Worm (Caenorhabditis elegans) whole organism, L3 larva: ENCODE measurements around the gene cec-5.

ENCODE experiments used
- R02D3.7 ChIP-seq: fragments of 150-350 bp; optimal IDR thresholded peaks from 2 replicates; lab custom pipeline; 2014; ENCODE audit warnings: missing biosample characterization, missing genetic modification characterization
- ZK546.5 ChIP-seq: sonication (generic microtip); optimal IDR thresholded peaks from 2 replicates; lab custom pipeline; 2017; ENCODE audit warnings: missing biosample characterization, missing genetic modification characterization
- aly-2 ChIP-seq: fragments of 150-350 bp; optimal IDR thresholded peaks from 2 replicates; lab custom pipeline; 2014; ENCODE audit warnings: missing biosample characterization, missing genetic modification characterization
- ama-1 ChIP-seq: fragments of 150-350 bp; optimal IDR thresholded peaks from 2 replicates; lab custom pipeline; 2018
- ceh-16 ChIP-seq: sonication (generic microtip); optimal IDR thresholded peaks from 2 replicates; lab custom pipeline; 2017; ENCODE audit warnings: missing biosample characterization, missing genetic modification characterization
- ceh-28 ChIP-seq: fragments of 150-350 bp; optimal IDR thresholded peaks from 2 replicates; lab custom pipeline; 2014; ENCODE audit warnings: missing biosample characterization, missing genetic modification reagents, missing genetic modification characterization
- ceh-82 ChIP-seq: fragments of 150-350 bp; optimal IDR thresholded peaks from 2 replicates; lab custom pipeline; 2014; ENCODE audit warnings: missing biosample characterization, missing genetic modification characterization
- ceh-9 ChIP-seq: sonication (generic microtip); optimal IDR thresholded peaks from 2 replicates; lab custom pipeline; 2018; ENCODE audit warnings: missing biosample characterization, missing genetic modification characterization
- daf-12 ChIP-seq: fragments of 150-350 bp; optimal IDR thresholded peaks from 2 replicates; lab custom pipeline; 2014; ENCODE audit warnings: missing biosample characterization, missing genetic modification reagents, missing genetic modification characterization
- egl-27 ChIP-seq: sonication (generic microtip); optimal IDR thresholded peaks from 4 replicates; lab custom pipeline; 2017; ENCODE audit warnings: missing biosample characterization, missing genetic modification reagents, missing genetic modification characterization
- egl-5 ChIP-seq: fragments of 150-350 bp; optimal IDR thresholded peaks from 2 replicates; lab custom pipeline; 2017; ENCODE audit warnings: missing biosample characterization, missing genetic modification reagents, missing genetic modification characterization, inconsistent platforms
- elt-1 ChIP-seq: fragments of 150-350 bp; optimal IDR thresholded peaks from 2 replicates; lab custom pipeline; 2014; ENCODE audit warnings: missing biosample characterization, missing genetic modification characterization
- elt-2 ChIP-seq: sonication (generic microtip); optimal IDR thresholded peaks from 2 replicates; lab custom pipeline; 2016; ENCODE audit warnings: missing genetic modification reagents, mild to moderate bottlenecking, missing genetic modification characterization, missing compliant biosample characterization
- elt-3 ChIP-seq, 3 experiments: fragments of 150-350 bp in 1 of 3; sonication (generic microtip) in 2 of 3; optimal IDR thresholded peaks; 2 replicates in 2 of 3; 4 replicates in 1 of 3; lab custom pipeline; 2014 to 2017; ENCODE audit warnings: missing biosample characterization in 3 of 3, missing genetic modification characterization in 3 of 3
- eor-1 ChIP-seq, 2 experiments: fragments of 150-350 bp; optimal IDR thresholded peaks; 2 replicates each; lab custom pipeline; 2014 to 2018; ENCODE audit warnings: missing biosample characterization in 2 of 2, missing genetic modification characterization in 2 of 2
- fkh-10 ChIP-seq: sonication (generic microtip); optimal IDR thresholded peaks from 2 replicates; lab custom pipeline; 2017; ENCODE audit warnings: missing biosample characterization, missing genetic modification reagents, missing genetic modification characterization
- fkh-2 ChIP-seq: fragments of 150-350 bp; optimal IDR thresholded peaks from 2 replicates; lab custom pipeline; 2014; ENCODE audit warnings: missing biosample characterization, missing genetic modification reagents, missing genetic modification characterization
- fos-1 ChIP-seq: fragments of 150-350 bp; optimal IDR thresholded peaks from 2 replicates; lab custom pipeline; 2014; ENCODE audit warnings: missing biosample characterization, missing genetic modification characterization
- hmg-11 ChIP-seq: sonication (generic microtip); optimal IDR thresholded peaks from 2 replicates; lab custom pipeline; 2016; ENCODE audit warnings: missing genetic modification characterization, missing compliant biosample characterization
- jun-1 ChIP-seq: fragments of 150-350 bp; optimal IDR thresholded peaks from 2 replicates; lab custom pipeline; 2014; ENCODE audit warnings: missing biosample characterization, missing genetic modification reagents, missing genetic modification characterization
- lin-15B ChIP-seq: fragments of 150-350 bp; optimal IDR thresholded peaks from 2 replicates; lab custom pipeline; 2014; ENCODE audit warnings: missing biosample characterization, missing genetic modification characterization
- lin-39 ChIP-seq: fragments of 150-350 bp; optimal IDR thresholded peaks from 2 replicates; lab custom pipeline; 2018; ENCODE audit warnings: missing biosample characterization, missing genetic modification reagents, missing genetic modification characterization
- lsy-12 ChIP-seq: sonication (generic microtip); optimal IDR thresholded peaks from 2 replicates; lab custom pipeline; 2016; ENCODE audit warnings: mild to moderate bottlenecking, missing genetic modification characterization, missing compliant biosample characterization
- mdl-1 ChIP-seq: fragments of 150-350 bp; optimal IDR thresholded peaks from 2 replicates; lab custom pipeline; 2014; ENCODE audit warnings: missing biosample characterization, missing genetic modification characterization
- mml-1 ChIP-seq: fragments of 150-350 bp; sonication (generic microtip); optimal IDR thresholded peaks from 3 replicates; lab custom pipeline; 2014; ENCODE audit warnings: missing biosample characterization, missing genetic modification characterization
- nfya-1 ChIP-seq: sonication (generic microtip); optimal IDR thresholded peaks from 2 replicates; lab custom pipeline; 2017; ENCODE audit warnings: missing genetic modification characterization, mild to moderate bottlenecking, missing compliant biosample characterization, antibody characterized with exemption, moderate library complexity; ENCODE audit not compliant: insufficient read depth
- nhr-11 ChIP-seq: fragments of 150-350 bp; optimal IDR thresholded peaks from 2 replicates; lab custom pipeline; 2014; ENCODE audit warnings: missing biosample characterization, missing genetic modification characterization
- nhr-12 ChIP-seq: fragments of 150-350 bp; optimal IDR thresholded peaks from 2 replicates; lab custom pipeline; 2014; ENCODE audit warnings: missing biosample characterization, missing genetic modification characterization
- nhr-23 ChIP-seq: fragments of 150-350 bp; optimal IDR thresholded peaks from 2 replicates; lab custom pipeline; 2014; ENCODE audit warnings: missing biosample characterization, missing genetic modification reagents, missing genetic modification characterization
- nhr-237 ChIP-seq: fragments of 150-350 bp; optimal IDR thresholded peaks from 2 replicates; lab custom pipeline; 2014; ENCODE audit warnings: missing biosample characterization, missing genetic modification characterization
- nhr-25 ChIP-seq: sonication (generic microtip); optimal IDR thresholded peaks from 2 replicates; lab custom pipeline; 2017; ENCODE audit warnings: missing biosample characterization, missing genetic modification characterization
- nhr-28 ChIP-seq: fragments of 150-350 bp; optimal IDR thresholded peaks from 2 replicates; lab custom pipeline; 2014; ENCODE audit warnings: missing biosample characterization, missing genetic modification characterization
- nhr-43 ChIP-seq: sonication (generic microtip); optimal IDR thresholded peaks from 2 replicates; lab custom pipeline; 2016; ENCODE audit warnings: mild to moderate bottlenecking, missing genetic modification characterization, missing compliant biosample characterization; ENCODE audit not compliant: poor library complexity, severe bottlenecking
- nhr-67 ChIP-seq: fragments of 150-350 bp; optimal IDR thresholded peaks from 2 replicates; lab custom pipeline; 2014; ENCODE audit warnings: missing biosample characterization, missing genetic modification characterization
- nhr-76 ChIP-seq: fragments of 150-350 bp; sonication (generic microtip); optimal IDR thresholded peaks from 5 replicates; lab custom pipeline; 2014; ENCODE audit warnings: missing biosample characterization, missing genetic modification characterization
- nhr-77 ChIP-seq: fragments of 150-350 bp; optimal IDR thresholded peaks from 2 replicates; lab custom pipeline; 2014; ENCODE audit warnings: missing biosample characterization, missing genetic modification characterization
- pha-4 ChIP-seq: fragments of 150-350 bp; optimal IDR thresholded peaks from 2 replicates; lab custom pipeline; 2014; ENCODE audit warnings: missing biosample characterization, missing genetic modification reagents, missing genetic modification characterization
- pqm-1 ChIP-seq: fragments of 150-350 bp; optimal IDR thresholded peaks from 2 replicates; lab custom pipeline; 2017; ENCODE audit warnings: missing biosample characterization, missing genetic modification characterization, inconsistent platforms
- sea-2 ChIP-seq: fragments of 150-350 bp; sonication (generic microtip); optimal IDR thresholded peaks from 4 replicates; lab custom pipeline; 2014; ENCODE audit warnings: missing biosample characterization, missing genetic modification reagents, missing genetic modification characterization
- skn-1 ChIP-seq: fragments of 150-350 bp; optimal IDR thresholded peaks from 2 replicates; lab custom pipeline; 2014; ENCODE audit warnings: missing biosample characterization, missing genetic modification characterization
- snpc-4 ChIP-seq: fragments of 150-350 bp; optimal IDR thresholded peaks from 2 replicates; lab custom pipeline; 2014; ENCODE audit warnings: missing biosample characterization, missing genetic modification characterization
- tbx-2 ChIP-seq: sonication (generic microtip); optimal IDR thresholded peaks from 2 replicates; lab custom pipeline; 2016; ENCODE audit warnings: mild to moderate bottlenecking, missing genetic modification characterization, missing compliant biosample characterization
- unc-39 ChIP-seq: sonication (generic microtip); optimal IDR thresholded peaks from 4 replicates; lab custom pipeline; 2017; ENCODE audit warnings: missing biosample characterization, missing genetic modification characterization
- unc-62 ChIP-seq: fragments of 150-350 bp; sonication (generic microtip); optimal IDR thresholded peaks from 4 replicates; lab custom pipeline; 2014; ENCODE audit warnings: missing biosample characterization, missing genetic modification reagents, missing genetic modification characterization
- zag-1 ChIP-seq: fragments of 150-350 bp; optimal IDR thresholded peaks from 2 replicates; lab custom pipeline; 2014; ENCODE audit warnings: missing biosample characterization, missing genetic modification characterization
- ztf-11 ChIP-seq: fragments of 150-350 bp; optimal IDR thresholded peaks from 2 replicates; lab custom pipeline; 2014; ENCODE audit warnings: missing biosample characterization, missing genetic modification characterization
- ztf-4 ChIP-seq: fragments of 150-350 bp; optimal IDR thresholded peaks from 2 replicates; lab custom pipeline; 2014; ENCODE audit warnings: missing biosample characterization, missing genetic modification characterization

Gene cec-5

DNA sequence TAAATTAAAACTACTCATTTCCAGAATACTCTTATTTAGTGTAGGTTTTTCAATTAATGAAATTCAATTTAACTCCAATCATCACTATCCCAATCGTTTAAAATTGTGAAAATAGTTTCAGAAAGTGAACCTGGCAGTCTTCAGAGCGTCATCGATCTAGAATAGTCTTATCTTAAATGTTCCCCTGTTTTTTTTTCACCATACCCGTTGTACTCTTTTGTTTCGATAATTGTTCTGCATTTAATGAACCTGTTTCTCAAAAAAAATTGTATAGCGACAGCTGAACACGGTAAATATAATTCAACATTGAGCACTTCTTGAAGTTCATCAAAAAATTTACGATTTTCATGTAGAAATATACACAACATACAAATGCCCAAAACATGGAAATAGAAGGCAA lies 28.7 kb downstream of the cec-5 start:
- TF ChIP-seq elt-2 = peak; percentile 9
- TF ChIP-seq nhr-43 (tag; lab: Kevin White, UChicago) = peak; percentile 38
- TF ChIP-seq hmg-11 = no peak

DNA sequence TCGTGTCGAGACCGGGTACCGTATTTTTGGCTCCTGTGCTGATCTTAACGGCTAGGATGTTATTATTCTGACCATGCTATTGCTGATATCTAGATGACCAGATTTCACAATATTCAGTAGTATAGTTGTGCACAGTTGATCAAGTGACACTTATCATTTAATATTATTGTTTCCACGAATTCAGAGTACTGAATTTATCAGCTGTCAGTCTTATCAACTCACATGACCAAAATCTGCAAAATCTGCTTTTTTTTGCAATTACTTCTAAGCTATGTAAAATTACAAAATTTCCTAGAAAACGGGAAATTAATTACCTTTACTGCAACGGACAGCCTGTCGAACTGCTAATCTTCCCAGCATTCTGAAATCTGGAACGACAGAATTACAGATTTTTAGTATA lies 29.5 kb downstream of the cec-5 start, which contains the start of gene pam-1:
TSS of gene pam-1 (minus strand) at position 368 of the 400 bp plus-strand sequence.
- TF ChIP-seq pha-4 (tag; lab: Kevin White, UChicago) = no peak
- peak; percentile 45 for TF ChIP-seq pqm-1 (tag; lab: Kevin White, UChicago)
- TF ChIP-seq, all 47 proteins: peak for 1

DNA sequence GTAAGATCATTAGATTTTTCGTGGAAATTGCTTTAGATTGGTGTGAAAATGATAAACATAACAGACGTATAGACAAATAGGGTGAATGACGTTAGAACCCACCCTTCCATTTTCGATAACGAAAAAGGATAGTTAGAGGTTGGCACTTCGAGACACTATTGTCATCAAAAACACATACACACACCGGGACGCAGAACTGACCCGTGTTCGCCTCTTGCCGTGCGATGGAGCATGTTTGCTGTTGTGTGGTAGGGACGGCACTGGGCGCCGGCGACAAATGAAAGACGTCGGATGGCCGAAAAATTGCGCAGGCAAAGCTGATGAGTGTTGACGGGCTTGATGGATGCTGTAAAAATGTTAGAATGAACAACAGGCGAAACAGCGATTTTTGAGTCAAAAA lies 30.1 kb downstream of the cec-5 start:
- TF ChIP-seq egl-27 = peak; percentile 47
- no peak for TF ChIP-seq nhr-11 (tag; lab: Kevin White, UChicago)
- no peak for TF ChIP-seq nhr-28 (tag; lab: Kevin White, UChicago)
- TF ChIP-seq sea-2 = no peak
- no peak for TF ChIP-seq zag-1 (tag; lab: Kevin White, UChicago)
- TF ChIP-seq fos-1 (tag; lab: Kevin White, UChicago) = no peak
- no peak for TF ChIP-seq R02D3.7 (tag; lab: Kevin White, UChicago)
- no peak for TF ChIP-seq jun-1 (tag; lab: Kevin White, UChicago)
- no peak for TF ChIP-seq eor-1 (tag; optimal IDR thresholded peaks at IDR 0.05; lab: Kevin White, UChicago)
- TF ChIP-seq nhr-237 (tag; lab: Kevin White, UChicago) = no peak
- no peak for TF ChIP-seq unc-39 (tag; lab: Kevin White, UChicago)
- TF ChIP-seq nhr-25 (tag; lab: Kevin White, UChicago) = no peak
- TF ChIP-seq lsy-12 (tag; lab: Kevin White, UChicago) = no peak
- no peak for TF ChIP-seq ceh-16 (tag; lab: Kevin White, UChicago)
- TF ChIP-seq mdl-1 (tag; lab: Kevin White, UChicago) = no peak
- TF ChIP-seq hmg-11 = no peak
- no peak for TF ChIP-seq elt-1 (tag; lab: Kevin White, UChicago)
- peak; percentile 54 for TF ChIP-seq lin-39 (tag; lab: Kevin White, UChicago)
- TF ChIP-seq unc-62 (GFP tag; lab: Kevin White, UChicago) = no peak
- TF ChIP-seq elt-3 (tag; optimal IDR thresholded peaks at IDR 0.05; lab: Kevin White, UChicago) = no peak
- TF ChIP-seq ama-1 (lab: Kevin White, UChicago) = no peak
- TF ChIP-seq mml-1 (tag; lab: Kevin White, UChicago) = no peak
- no peak for TF ChIP-seq fkh-2 (tag; lab: Kevin White, UChicago)
- no peak for TF ChIP-seq daf-12 (tag; lab: Kevin White, UChicago)
- no peak for TF ChIP-seq snpc-4 (tag; lab: Kevin White, UChicago)
- peak; percentile 70 for TF ChIP-seq elt-2
- TF ChIP-seq nhr-12 (tag; lab: Kevin White, UChicago) = no peak
- TF ChIP-seq pha-4 (tag; lab: Kevin White, UChicago) = peak; percentile 54
- TF ChIP-seq nhr-77 (tag; lab: Kevin White, UChicago) = no peak
- no peak for TF ChIP-seq ceh-9 (tag; lab: Kevin White, UChicago)
- TF ChIP-seq nfya-1 (tag; lab: Kevin White, UChicago) = peak; percentile 57
- TF ChIP-seq aly-2 (tag; lab: Kevin White, UChicago) = no peak
- peak; percentile 27 for TF ChIP-seq nhr-23
- TF ChIP-seq ztf-4 (tag; lab: Kevin White, UChicago) = no peak
- peak; percentile 66 for TF ChIP-seq lin-15B (tag; lab: Kevin White, UChicago)
- no peak for TF ChIP-seq ceh-28 (tag; lab: Kevin White, UChicago)
- TF ChIP-seq nhr-76 (tag; lab: Kevin White, UChicago) = no peak
- peak; percentile 68 for TF ChIP-seq pqm-1 (tag; lab: Kevin White, UChicago)
- TF ChIP-seq fkh-10 (GFP tag; lab: Kevin White, UChicago) = no peak
- no peak for TF ChIP-seq nhr-67 (tag; lab: Kevin White, UChicago)
- TF ChIP-seq tbx-2 (tag; lab: Kevin White, UChicago) = no peak
- TF ChIP-seq ZK546.5 (tag; lab: Kevin White, UChicago) = no peak
- TF ChIP-seq skn-1 (tag; lab: Kevin White, UChicago) = peak; percentile 71
- TF ChIP-seq ceh-82 (tag; lab: Kevin White, UChicago) = no peak
- TF ChIP-seq nhr-43 (tag; lab: Kevin White, UChicago) = no peak
- no peak for TF ChIP-seq ztf-11
- no peak for TF ChIP-seq egl-5 (tag; lab: Kevin White, UChicago)
